Fruit fly (Drosophila melanogaster) whole organism, embryonic: ENCODE results near the gene IleRS-m.

ENCODE experiments used
- Abd-B ChIP-seq: fragments of 200-800 bp; sonication (Bioruptor generic); optimal IDR thresholded peaks from 2 replicates; lab custom pipeline; 2018; ENCODE audit warnings: missing biosample characterization, mild to moderate bottlenecking, missing genetic modification characterization, moderate library complexity
- B-H2 ChIP-seq: fragments of 200-800 bp; sonication (Bioruptor generic); optimal IDR thresholded peaks from 2 replicates; lab custom pipeline; 2018; ENCODE audit warnings: missing biosample characterization, mild to moderate bottlenecking, missing genetic modification characterization
- CG10431 ChIP-seq: fragments of 200-800 bp; sonication (Bioruptor generic); optimal IDR thresholded peaks from 3 replicates; lab custom pipeline; 2018; ENCODE audit warnings: missing biosample characterization, mild to moderate bottlenecking, missing genetic modification characterization
- CG10462 ChIP-seq: fragments of 200-800 bp; sonication (Bioruptor generic); optimal IDR thresholded peaks from 2 replicates; lab custom pipeline; 2016; ENCODE audit warnings: missing biosample characterization, missing genetic modification characterization
- CG10543 ChIP-seq: fragments of 200-800 bp; sonication (Bioruptor generic); optimal IDR thresholded peaks from 3 replicates; lab custom pipeline; 2017; ENCODE audit warnings: missing biosample characterization, mild to moderate bottlenecking, missing genetic modification characterization, moderate library complexity
- CG12071 ChIP-seq: fragments of 200-800 bp; sonication (Bioruptor generic); optimal IDR thresholded peaks from 3 replicates; lab custom pipeline; 2018; ENCODE audit warnings: missing biosample characterization, mild to moderate bottlenecking, missing genetic modification characterization
- CG12744 ChIP-seq: fragments of 200-800 bp; sonication (Bioruptor generic); optimal IDR thresholded peaks from 2 replicates; lab custom pipeline; 2016; ENCODE audit warnings: missing biosample characterization, missing genetic modification characterization
- CG12769 ChIP-seq: fragments of 200-800 bp; sonication (Bioruptor generic); optimal IDR thresholded peaks from 2 replicates; lab custom pipeline; 2019; ENCODE audit warnings: missing biosample characterization, mild to moderate bottlenecking, missing genetic modification characterization, moderate library complexity
- CG13287 ChIP-seq: fragments of 200-800 bp; sonication (Bioruptor generic); IDR thresholded peaks from 2 replicates; pipeline ENCODE4 v1.3.6; 2022; ENCODE audit warnings: missing biosample characterization, missing genetic modification characterization; ENCODE audit not compliant: partially characterized antibody
- CG13624 ChIP-seq: fragments of 200-800 bp; sonication (Bioruptor generic); optimal IDR thresholded peaks from 2 replicates; lab custom pipeline; 2016; ENCODE audit warnings: missing biosample characterization, missing genetic modification characterization
- CG14014 ChIP-seq: fragments of 200-800 bp; sonication (Bioruptor generic); IDR thresholded peaks from 2 replicates; pipeline ENCODE4 v1.3.6; 2022; ENCODE audit warnings: missing biosample characterization, missing genetic modification characterization
- CG17359 ChIP-seq: fragments of 200-800 bp; sonication (Bioruptor generic); optimal IDR thresholded peaks from 3 replicates; lab custom pipeline; 2018; ENCODE audit warnings: missing biosample characterization, mild to moderate bottlenecking, missing genetic modification characterization, moderate library complexity
- CG17568 ChIP-seq: fragments of 200-800 bp; sonication (Bioruptor generic); optimal IDR thresholded peaks from 2 replicates; lab custom pipeline; 2018; ENCODE audit warnings: missing biosample characterization, mild to moderate bottlenecking, missing genetic modification characterization, moderate library complexity
- CG3065 ChIP-seq: fragments of 200-800 bp; sonication (Bioruptor generic); optimal IDR thresholded peaks from 2 replicates; lab custom pipeline; 2016; ENCODE audit warnings: missing biosample characterization, missing genetic modification characterization
- CG4820 ChIP-seq: fragments of 200-800 bp; sonication (Bioruptor generic); optimal IDR thresholded peaks from 3 replicates; lab custom pipeline; 2016; ENCODE audit warnings: missing biosample characterization, missing genetic modification characterization
- CG5953 ChIP-seq: fragments of 200-800 bp; sonication (Bioruptor generic); IDR thresholded peaks from 2 replicates; pipeline ENCODE4 v1.3.6; 2022; ENCODE audit warnings: missing biosample characterization, missing genetic modification characterization
- CG6683 ChIP-seq: fragments of 200-800 bp; sonication (Bioruptor generic); optimal IDR thresholded peaks from 2 replicates; lab custom pipeline; 2017; ENCODE audit warnings: missing biosample characterization, mild to moderate bottlenecking, missing genetic modification characterization, missing genetic modification reagents
- CG7745 ChIP-seq: fragments of 200-800 bp; sonication (Bioruptor generic); optimal IDR thresholded peaks from 2 replicates; lab custom pipeline; 2018; ENCODE audit warnings: missing biosample characterization, mild to moderate bottlenecking, missing genetic modification characterization, moderate library complexity
- CG8281 ChIP-seq: fragments of 200-800 bp; sonication (Bioruptor generic); optimal IDR thresholded peaks from 2 replicates; lab custom pipeline; 2018; ENCODE audit warnings: missing biosample characterization, mild to moderate bottlenecking, missing genetic modification characterization, moderate library complexity
- CG8944 ChIP-seq: fragments of 200-800 bp; sonication (Bioruptor generic); optimal IDR thresholded peaks from 3 replicates; lab custom pipeline; 2016; ENCODE audit warnings: missing biosample characterization, missing genetic modification characterization
- Dbx ChIP-seq: fragments of 200-800 bp; sonication (Bioruptor generic); IDR thresholded peaks from 3 replicates; pipeline ENCODE4 v1.3.6; 2022; ENCODE audit warnings: missing biosample characterization, missing genetic modification characterization
- H2.0 ChIP-seq: fragments of 200-800 bp; sonication (Bioruptor generic); IDR thresholded peaks from 2 replicates; pipeline ENCODE4 v1.3.6; 2022; ENCODE audit warnings: missing biosample characterization, missing genetic modification characterization
- Hr78 ChIP-seq, 2 experiments: fragments of 200-800 bp in 1 of 2; fragments of >200 bp in 1 of 2; sonication (Bioruptor generic) in 1 of 2; optimal IDR thresholded peaks; 2 replicates each; lab custom pipeline; 2017 to 2019; ENCODE audit warnings: missing biosample characterization in 2 of 2, missing genetic modification characterization in 2 of 2, mild to moderate bottlenecking in 1 of 2, moderate library complexity in 1 of 2
- MTF-1 ChIP-seq: fragments of 200-800 bp; sonication (Bioruptor generic); optimal IDR thresholded peaks from 2 replicates; lab custom pipeline; 2018; ENCODE audit warnings: missing biosample characterization, mild to moderate bottlenecking, missing genetic modification characterization, borderline replicate concordance
- Mad ChIP-seq: fragments of 200-800 bp; sonication (Bioruptor generic); optimal IDR thresholded peaks from 2 replicates; lab custom pipeline; 2016; ENCODE audit warnings: missing biosample characterization, missing genetic modification characterization
- NFAT ChIP-seq: fragments of 200-800 bp; sonication (Bioruptor generic); IDR thresholded peaks from 2 replicates; pipeline ENCODE4 v1.3.6; 2022; ENCODE audit warnings: missing biosample characterization, missing genetic modification characterization
- Nf-YC ChIP-seq: fragments of 200-800 bp; optimal IDR thresholded peaks from 3 replicates; lab custom pipeline; 2019; ENCODE audit warnings: missing biosample characterization, mild to moderate bottlenecking, missing genetic modification characterization, moderate library complexity
- NfI ChIP-seq: fragments of 200-800 bp; sonication (Bioruptor generic); optimal IDR thresholded peaks from 3 replicates; lab custom pipeline; 2018; ENCODE audit warnings: missing biosample characterization, mild to moderate bottlenecking, missing genetic modification characterization, moderate library complexity
- Poxn ChIP-seq: fragments of 200-800 bp; sonication (Bioruptor generic); IDR thresholded peaks from 2 replicates; pipeline ENCODE4 v1.3.6; 2022; ENCODE audit warnings: missing biosample characterization, missing genetic modification characterization
- Ptx1 ChIP-seq: fragments of 200-800 bp; sonication (Bioruptor generic); IDR thresholded peaks from 2 replicates; pipeline ENCODE4 v1.3.6; 2022; ENCODE audit warnings: missing biosample characterization, missing genetic modification characterization
- Ravus ChIP-seq: fragments of 200-800 bp; sonication (Bioruptor generic); IDR thresholded peaks from 2 replicates; pipeline ENCODE4 v1.3.6; 2022; ENCODE audit warnings: missing biosample characterization, missing genetic modification characterization
- Scr ChIP-seq: fragments of 200-800 bp; sonication (Bioruptor generic); IDR thresholded peaks from 2 replicates; pipeline ENCODE4 v1.3.6; 2022; ENCODE audit warnings: missing biosample characterization, missing genetic modification characterization; ENCODE audit not compliant: partially characterized antibody
- Spps ChIP-seq: fragments of 200-800 bp; sonication (Bioruptor generic); optimal IDR thresholded peaks from 2 replicates; lab custom pipeline; 2018; ENCODE audit warnings: missing biosample characterization, mild to moderate bottlenecking, missing genetic modification characterization
- br ChIP-seq: fragments of >200 bp; optimal IDR thresholded peaks from 2 replicates; lab custom pipeline; 2017
- cato ChIP-seq: fragments of 200-800 bp; sonication (Bioruptor generic); optimal IDR thresholded peaks from 2 replicates; lab custom pipeline; 2016; ENCODE audit warnings: missing biosample characterization, missing genetic modification characterization, borderline replicate concordance
- cg ChIP-seq: fragments of 200-800 bp; sonication (Bioruptor generic); optimal IDR thresholded peaks from 3 replicates; lab custom pipeline; 2019; ENCODE audit warnings: missing biosample characterization, mild to moderate bottlenecking, missing genetic modification characterization, moderate library complexity
- ci ChIP-seq: fragments of 200-800 bp; sonication (Bioruptor generic); IDR thresholded peaks from 3 replicates; pipeline ENCODE4 v1.3.6; 2022; ENCODE audit warnings: missing biosample characterization, missing genetic modification characterization
- dmrt11E ChIP-seq: fragments of 200-800 bp; sonication (Bioruptor generic); optimal IDR thresholded peaks from 3 replicates; lab custom pipeline; 2018; ENCODE audit warnings: missing biosample characterization, mild to moderate bottlenecking, missing genetic modification characterization, moderate library complexity
- dmrt99B ChIP-seq: fragments of 200-800 bp; sonication (Bioruptor generic); optimal IDR thresholded peaks from 2 replicates; lab custom pipeline; 2018; ENCODE audit warnings: missing biosample characterization, mild to moderate bottlenecking, missing genetic modification characterization, moderate library complexity
- en ChIP-seq: fragments of 200-800 bp; sonication (Bioruptor generic); optimal IDR thresholded peaks from 2 replicates; lab custom pipeline; 2016; ENCODE audit warnings: missing biosample characterization, missing genetic modification characterization
- exex ChIP-seq: fragments of 200-800 bp; sonication (Bioruptor generic); optimal IDR thresholded peaks from 4 replicates; lab custom pipeline; 2018; ENCODE audit warnings: missing biosample characterization, mild to moderate bottlenecking, missing genetic modification characterization, moderate library complexity
- lola ChIP-seq, 3 experiments: fragments of >200 bp in 2 of 3; fragments of 200-800 bp in 1 of 3; sonication (Bioruptor generic) in 1 of 3; optimal IDR thresholded peaks; 2 replicates each; lab custom pipeline; 2017 to 2019; ENCODE audit warnings: missing biosample characterization in 3 of 3, missing genetic modification characterization in 3 of 3, mild to moderate bottlenecking in 1 of 3, moderate library complexity in 1 of 3
- mam ChIP-seq: fragments of 200-800 bp; sonication (Bioruptor generic); optimal IDR thresholded peaks from 3 replicates; lab custom pipeline; 2016; ENCODE audit warnings: missing biosample characterization, missing genetic modification characterization
- mirr ChIP-seq: fragments of 200-800 bp; sonication (Bioruptor generic); optimal IDR thresholded peaks from 3 replicates; lab custom pipeline; 2018; ENCODE audit warnings: missing biosample characterization, mild to moderate bottlenecking, missing genetic modification characterization
- peb ChIP-seq: fragments of 200-800 bp; sonication (Bioruptor generic); IDR thresholded peaks from 2 replicates; pipeline ENCODE4 v1.3.6; 2022; ENCODE audit warnings: missing biosample characterization, missing genetic modification characterization
- prd ChIP-seq, 3 experiments: fragments of >200 bp in 2 of 3; fragments of 200-800 bp in 1 of 3; sonication (Bioruptor generic) in 1 of 3; optimal IDR thresholded peaks in 2 of 3; IDR thresholded peaks in 1 of 3; 2 replicates in 2 of 3; 3 replicates in 1 of 3; pipeline versions ENCODE4 v1.3.6 to Lab custom; 2017 to 2022; ENCODE audit warnings: missing biosample characterization in 1 of 3, missing genetic modification characterization in 1 of 3
- sr ChIP-seq: fragments of 200-800 bp; sonication (Bioruptor generic); IDR thresholded peaks from 3 replicates; pipeline ENCODE4 v1.3.6; 2022; ENCODE audit warnings: missing biosample characterization, missing genetic modification characterization
- tna ChIP-seq: fragments of 200-800 bp; sonication (Bioruptor generic); IDR thresholded peaks from 2 replicates; pipeline ENCODE4 v1.3.6; 2022; ENCODE audit warnings: missing biosample characterization, missing genetic modification characterization; ENCODE audit not compliant: partially characterized antibody
- trem ChIP-seq: fragments of 200-800 bp; optimal IDR thresholded peaks from 3 replicates; lab custom pipeline; 2019; ENCODE audit warnings: missing biosample characterization, mild to moderate bottlenecking, missing genetic modification characterization, moderate library complexity
- zen ChIP-seq: fragments of 200-800 bp; sonication (Bioruptor generic); optimal IDR thresholded peaks from 3 replicates; lab custom pipeline; 2018; ENCODE audit warnings: missing biosample characterization, mild to moderate bottlenecking, missing genetic modification characterization, moderate library complexity

IleRS-m gene

dm6 chr3L:16150161-16150538 is 50.1 kb downstream of the IleRS-m start (continued):
- TF ChIP-seq CG12744 (GFP tag; lab: Kevin White, UChicago) (no peak), en (GFP tag; lab: Kevin White, UChicago) (no peak), zen (no peak), mirr (GFP tag; lab: Kevin White, UChicago) (peak; percentile 97), CG12769 (tag; lab: Kevin White, UChicago) (peak; percentile 52), Mad (no peak), mam (no peak), Abd-B (GFP tag; lab: Kevin White, UChicago) (no peak), CG13624 (GFP tag; lab: Kevin White, UChicago) (no peak), Poxn (no peak), B-H2 (GFP tag; lab: Kevin White, UChicago) (peak; percentile 20), Spps (tag; lab: Kevin White, UChicago) (no peak), exex (tag; lab: Kevin White, UChicago) (peak; percentile 14), CG14014 (no peak), Ptx1 (GFP tag; lab: Robert Waterston, UW) (no peak), CG10431 (GFP tag; lab: Kevin White, UChicago) (no peak), peb (GFP tag; lab: Robert Waterston, UW) (no peak), cg (peak; percentile 46), prd (optimal IDR thresholded peaks at IDR 0.05; lab: Kevin White, UChicago) (no peak), prd (GFP tag; IDR thresholded peaks at IDR 0.05; lab: Robert Waterston, UW) (no peak), Ravus (GFP tag; lab: Robert Waterston, UW) (no peak), cato (no peak), lola (GFP tag; optimal IDR thresholded peaks at IDR 0.05; lab: Kevin White, UChicago) (no peak), trem (tag; lab: Kevin White, UChicago) (no peak), CG5953 (no peak), CG17359 (tag; lab: Kevin White, UChicago) (no peak), br (lab: Kevin White, UChicago) (no peak), CG12071 (GFP tag; lab: Kevin White, UChicago) (peak; percentile 29), Dbx (GFP tag; lab: Robert Waterston, UW) (no peak), dmrt11E (tag; lab: Kevin White, UChicago) (no peak), CG6683 (no peak), CG8944 (GFP tag; lab: Kevin White, UChicago) (no peak), CG3065 (no peak), Hr78 (GFP tag; optimal IDR thresholded peaks at IDR 0.05; lab: Kevin White, UChicago) (no peak), dmrt99B (no peak), CG13287 (GFP tag; lab: Robert Waterston, UW) (no peak; the same call in 1 of the 2 replicates), NfI (GFP tag; lab: Kevin White, UChicago) (no peak), CG10543 (GFP tag; lab: Kevin White, UChicago) (peak; percentile 65), CG10462 (GFP tag; lab: Kevin White, UChicago) (no peak), ci (GFP tag; lab: Robert Waterston, UW) (0 out of 3 replicates have a peak, but pooled peaks have one; percentile 14), MTF-1 (no peak), CG4820 (GFP tag; lab: Kevin White, UChicago) (no peak), Nf-YC (no peak), sr (no peak), CG7745 (tag; lab: Kevin White, UChicago) (no peak), CG8281 (tag; lab: Kevin White, UChicago) (no peak), Scr (GFP tag; lab: Robert Waterston, UW) (no peak), H2.0 (GFP tag; lab: Robert Waterston, UW) (no peak), NFAT (GFP tag; lab: Robert Waterston, UW) (no peak), tna (no peak), CG17568 (no peak)
